Worm (Caenorhabditis elegans) whole organism, L1 larva: Measurements from ENCODE around the gene F42G4.6.
A peak's percentile ranks its signal among the peaks of the same experiment; 100 is the strongest.

Source experiments
- C04F5.9 ChIP-seq: sonication (generic microtip); optimal IDR thresholded peaks from 2 replicates; lab custom pipeline; 2016; ENCODE audit warnings: missing genetic modification characterization, missing compliant biosample characterization
- C16A3.4 ChIP-seq: fragments of 150-350 bp; optimal IDR thresholded peaks from 2 replicates; lab custom pipeline; 2014; ENCODE audit warnings: missing biosample characterization, missing genetic modification characterization
- C34B4.2 ChIP-seq: sonication (generic microtip); optimal IDR thresholded peaks from 2 replicates; lab custom pipeline; 2017; ENCODE audit warnings: mild to moderate bottlenecking, missing genetic modification characterization, missing compliant biosample characterization
- F16B12.6 ChIP-seq: fragments of 150-350 bp; optimal IDR thresholded peaks from 2 replicates; lab custom pipeline; 2014; ENCODE audit warnings: missing biosample characterization, missing genetic modification characterization
- Y116A8C.19 ChIP-seq: sonication (generic microtip); optimal IDR thresholded peaks from 2 replicates; lab custom pipeline; 2016; ENCODE audit warnings: missing compliant biosample characterization, missing genetic modification characterization, borderline replicate concordance
- aha-1 ChIP-seq: fragments of 150-350 bp; optimal IDR thresholded peaks from 2 replicates; lab custom pipeline; 2014; ENCODE audit warnings: missing biosample characterization, missing genetic modification characterization
- alr-1 ChIP-seq: fragments of 200-800 bp; sonication (Bioruptor generic); optimal IDR thresholded peaks from 2 replicates; lab custom pipeline; 2018; ENCODE audit warnings: borderline replicate concordance, mild to moderate bottlenecking, missing genetic modification characterization, missing compliant biosample characterization
- ama-1 ChIP-seq: fragments of 150-350 bp; optimal IDR thresholded peaks from 2 replicates; lab custom pipeline; 2014
- ceh-63 ChIP-seq: fragments of 200-800 bp; sonication (Bioruptor generic); optimal IDR thresholded peaks from 2 replicates; lab custom pipeline; 2018; ENCODE audit warnings: mild to moderate bottlenecking, missing genetic modification characterization, missing compliant biosample characterization
- ceh-82 ChIP-seq, 3 experiments: fragments of 150-350 bp in 1 of 3; sonication (generic microtip) in 2 of 3; optimal IDR thresholded peaks; 2 replicates each; lab custom pipeline; 2014 to 2017; ENCODE audit warnings: missing biosample characterization in 3 of 3, missing genetic modification characterization in 3 of 3
- ceh-88 ChIP-seq: fragments of 200-800 bp; sonication (Bioruptor generic); IDR thresholded peaks from 2 replicates; pipeline ENCODE4 v1.3.6; 2022; ENCODE audit warnings: missing genetic modification characterization, missing compliant biosample characterization
- dsc-1 ChIP-seq: sonication (generic microtip); optimal IDR thresholded peaks from 2 replicates; lab custom pipeline; 2016; ENCODE audit warnings: mild to moderate bottlenecking, missing genetic modification characterization, missing compliant biosample characterization
- efl-3 ChIP-seq: fragments of 200-800 bp; sonication (Bioruptor generic); optimal IDR thresholded peaks from 2 replicates; lab custom pipeline; 2018; ENCODE audit warnings: mild to moderate bottlenecking, missing genetic modification characterization, missing compliant biosample characterization
- egl-13 ChIP-seq: sonication (generic microtip); optimal IDR thresholded peaks from 2 replicates; lab custom pipeline; 2016; ENCODE audit warnings: missing genotype, missing genetic modification reagents, missing genetic modification characterization, missing compliant biosample characterization
- egl-27 ChIP-seq, 2 experiments: fragments of 150-350 bp in 1 of 2; sonication (generic microtip); optimal IDR thresholded peaks; 3 replicates each; lab custom pipeline; 2017 to 2018; ENCODE audit warnings: missing biosample characterization in 2 of 2, missing genetic modification characterization in 2 of 2, missing genetic modification reagents in 2 of 2
- elt-2 ChIP-seq: sonication (generic microtip); optimal IDR thresholded peaks from 2 replicates; lab custom pipeline; 2016; ENCODE audit warnings: missing genetic modification characterization, mild to moderate bottlenecking, inconsistent platforms, missing compliant biosample characterization, missing genetic modification reagents
- fkh-10 ChIP-seq: sonication (generic microtip); optimal IDR thresholded peaks from 2 replicates; lab custom pipeline; 2017; ENCODE audit warnings: missing biosample characterization, missing genetic modification reagents, missing genetic modification characterization
- fkh-4 ChIP-seq: sonication (generic microtip); optimal IDR thresholded peaks from 2 replicates; lab custom pipeline; 2016; ENCODE audit warnings: missing compliant biosample characterization, missing genetic modification characterization, borderline replicate concordance
- fkh-8 ChIP-seq: sonication (generic microtip); optimal IDR thresholded peaks from 2 replicates; lab custom pipeline; 2016; ENCODE audit warnings: mild to moderate bottlenecking, missing genetic modification characterization, missing compliant biosample characterization
- fos-1 ChIP-seq: fragments of 150-350 bp; optimal IDR thresholded peaks from 2 replicates; lab custom pipeline; 2014; ENCODE audit warnings: missing biosample characterization, missing genetic modification characterization
- hlh-4 ChIP-seq: sonication (generic microtip); optimal IDR thresholded peaks from 2 replicates; lab custom pipeline; 2016; ENCODE audit warnings: mild to moderate bottlenecking, missing genetic modification characterization, missing compliant biosample characterization
- hpl-2 ChIP-seq: fragments of 150-350 bp; optimal IDR thresholded peaks from 2 replicates; lab custom pipeline; 2014; ENCODE audit warnings: missing biosample characterization, missing genetic modification reagents, missing genetic modification characterization
- lin-13 ChIP-seq: fragments of 150-350 bp; optimal IDR thresholded peaks from 2 replicates; lab custom pipeline; 2014; ENCODE audit warnings: missing biosample characterization, missing genetic modification reagents, missing genetic modification characterization
- lin-15B ChIP-seq: fragments of 150-350 bp; sonication (generic microtip); optimal IDR thresholded peaks from 3 replicates; lab custom pipeline; 2014; ENCODE audit warnings: missing biosample characterization, missing genetic modification characterization
- lin-35 ChIP-seq, 2 experiments: fragments of 150-350 bp; optimal IDR thresholded peaks; 2 replicates each; lab custom pipeline; 2014; ENCODE audit warnings: missing biosample characterization in 2 of 2, missing genetic modification characterization in 2 of 2, missing genetic modification reagents in 2 of 2
- lin-39 ChIP-seq: fragments of 150-350 bp; optimal IDR thresholded peaks from 2 replicates; lab custom pipeline; 2014; ENCODE audit warnings: missing biosample characterization, missing genetic modification reagents, missing genetic modification characterization
- mab-9 ChIP-seq: fragments of 200-800 bp; sonication (Bioruptor generic); IDR thresholded peaks from 2 replicates; pipeline ENCODE4 v1.3.6; 2022; ENCODE audit warnings: missing genetic modification reagents, missing genetic modification characterization, missing compliant biosample characterization
- mdl-1 ChIP-seq, 2 experiments: fragments of 150-350 bp; optimal IDR thresholded peaks; 2 replicates each; lab custom pipeline; 2014 to 2017; ENCODE audit warnings: missing biosample characterization in 2 of 2, missing genetic modification characterization in 2 of 2, inconsistent platforms in 1 of 2
- mef-2 ChIP-seq: fragments of 150-350 bp; optimal IDR thresholded peaks from 2 replicates; lab custom pipeline; 2014; ENCODE audit warnings: missing biosample characterization, missing genetic modification characterization
- mep-1 ChIP-seq: fragments of 150-350 bp; optimal IDR thresholded peaks from 2 replicates; lab custom pipeline; 2014; ENCODE audit warnings: missing biosample characterization, missing genetic modification characterization
- nhr-11 ChIP-seq: fragments of 150-350 bp; optimal IDR thresholded peaks from 2 replicates; lab custom pipeline; 2014; ENCODE audit warnings: missing biosample characterization, missing genetic modification characterization
- nhr-12 ChIP-seq: sonication (generic microtip); optimal IDR thresholded peaks from 2 replicates; lab custom pipeline; 2017; ENCODE audit warnings: missing biosample characterization, missing genetic modification characterization
- nhr-28 ChIP-seq: fragments of 150-350 bp; optimal IDR thresholded peaks from 2 replicates; lab custom pipeline; 2014; ENCODE audit warnings: missing biosample characterization, missing genetic modification characterization
- nhr-47 ChIP-seq: sonication (generic microtip); optimal IDR thresholded peaks from 2 replicates; lab custom pipeline; 2016; ENCODE audit warnings: mild to moderate bottlenecking, missing genetic modification characterization, moderate library complexity, missing compliant biosample characterization
- nhr-71 ChIP-seq: sonication (generic microtip); optimal IDR thresholded peaks from 2 replicates; lab custom pipeline; 2016; ENCODE audit warnings: mild to moderate bottlenecking, missing genetic modification characterization, moderate library complexity, missing compliant biosample characterization
- nhr-77 ChIP-seq: fragments of 150-350 bp; optimal IDR thresholded peaks from 2 replicates; lab custom pipeline; 2014; ENCODE audit warnings: missing biosample characterization, missing genetic modification characterization
- nhr-84 ChIP-seq: sonication (generic microtip); optimal IDR thresholded peaks from 2 replicates; lab custom pipeline; 2017; ENCODE audit warnings: missing biosample characterization, missing genetic modification characterization
- nhr-85 ChIP-seq: sonication (generic microtip); peaks from one replicate; lab custom pipeline; 2016; ENCODE audit warnings: missing genetic modification characterization, inconsistent platforms, missing compliant biosample characterization
- pag-3 ChIP-seq: sonication (generic microtip); optimal IDR thresholded peaks from 2 replicates; lab custom pipeline; 2017; ENCODE audit warnings: missing genetic modification characterization, mild to moderate bottlenecking, missing compliant biosample characterization, antibody characterized with exemption, borderline replicate concordance; ENCODE audit not compliant: insufficient read depth
- pax-3 ChIP-seq: fragments of 200-800 bp; sonication (Bioruptor generic); optimal IDR thresholded peaks from 2 replicates; lab custom pipeline; 2018; ENCODE audit warnings: mild to moderate bottlenecking, missing genetic modification characterization, moderate library complexity, missing compliant biosample characterization
- rnt-1 ChIP-seq: sonication (generic microtip); optimal IDR thresholded peaks from 2 replicates; lab custom pipeline; 2016; ENCODE audit warnings: mild to moderate bottlenecking, missing genetic modification characterization, moderate library complexity, missing compliant biosample characterization
- skn-1 ChIP-seq: fragments of 150-350 bp; optimal IDR thresholded peaks from 2 replicates; lab custom pipeline; 2014; ENCODE audit warnings: missing biosample characterization, missing genetic modification characterization
- snpc-4 ChIP-seq: fragments of 150-350 bp; optimal IDR thresholded peaks from 2 replicates; lab custom pipeline; 2014; ENCODE audit warnings: missing biosample characterization, missing genetic modification characterization
- sup-37 ChIP-seq: fragments of 200-800 bp; sonication (Bioruptor generic); optimal IDR thresholded peaks from 2 replicates; lab custom pipeline; 2018; ENCODE audit warnings: mild to moderate bottlenecking, missing genetic modification characterization, missing compliant biosample characterization
- swsn-7 ChIP-seq: sonication (generic microtip); optimal IDR thresholded peaks from 2 replicates; lab custom pipeline; 2016; ENCODE audit warnings: missing genetic modification characterization, missing compliant biosample characterization
- tlp-1 ChIP-seq: fragments of 150-350 bp; optimal IDR thresholded peaks from 2 replicates; lab custom pipeline; 2014; ENCODE audit warnings: missing biosample characterization, missing genetic modification characterization
- unc-86 ChIP-seq: sonication (generic microtip); optimal IDR thresholded peaks from 2 replicates; lab custom pipeline; 2016; ENCODE audit warnings: missing genetic modification characterization, missing compliant biosample characterization
- unc-98 ChIP-seq: fragments of 200-800 bp; sonication (Bioruptor generic); IDR thresholded peaks from 2 replicates; pipeline ENCODE4 v1.3.6; 2022; ENCODE audit warnings: missing genetic modification characterization, missing compliant biosample characterization
- vab-15 ChIP-seq: sonication (generic microtip); optimal IDR thresholded peaks from 2 replicates; lab custom pipeline; 2017; ENCODE audit warnings: missing genotype, mild to moderate bottlenecking, missing genetic modification characterization, missing compliant biosample characterization
- xbp-1 ChIP-seq: sonication (generic microtip); optimal IDR thresholded peaks from 2 replicates; lab custom pipeline; 2016; ENCODE audit warnings: missing genetic modification characterization, missing compliant biosample characterization
- zip-4 ChIP-seq: fragments of 200-800 bp; sonication (Bioruptor generic); optimal IDR thresholded peaks from 2 replicates; lab custom pipeline; 2018; ENCODE audit warnings: mild to moderate bottlenecking, missing genetic modification characterization, moderate library complexity, missing compliant biosample characterization
- ztf-4 ChIP-seq: fragments of 150-350 bp; optimal IDR thresholded peaks from 2 replicates; lab custom pipeline; 2014; ENCODE audit warnings: missing biosample characterization, missing genetic modification characterization

Gene F42G4.6

ce11 chrII:13030567-13031188 is 48.5 kb upstream of the F42G4.6 start (continued):
- TF ChIP-seq nhr-28 (tag; lab: Kevin White, UChicago): no peak
- TF ChIP-seq sup-37 (GFP tag; lab: Kevin White, UChicago): no peak
- peak; percentile 21 for TF ChIP-seq xbp-1
- TF ChIP-seq aha-1: no peak
- TF ChIP-seq alr-1: no peak
- TF ChIP-seq ama-1 (lab: Kevin White, UChicago): no peak
- TF ChIP-seq nhr-12 (tag; lab: Kevin White, UChicago): no peak
- no peak for TF ChIP-seq hlh-4 (tag; lab: Kevin White, UChicago)
- no peak for TF ChIP-seq vab-15 (tag; lab: Kevin White, UChicago)
- no peak for TF ChIP-seq C04F5.9 (tag; lab: Kevin White, UChicago)
- peak; percentile 27 for TF ChIP-seq snpc-4 (tag; lab: Kevin White, UChicago)
- TF ChIP-seq nhr-71 (tag; lab: Kevin White, UChicago): peak; percentile 65
- no peak for TF ChIP-seq mab-9 (GFP tag; lab: Robert Waterston, UW)
- no peak for TF ChIP-seq tlp-1 (tag; lab: Kevin White, UChicago)
- TF ChIP-seq lin-35 (GFP tag; optimal IDR thresholded peaks at IDR 0.05; lab: Kevin White, UChicago): peak; percentile 42 to 80
- peak; percentile 68 for TF ChIP-seq F16B12.6
- TF ChIP-seq fkh-10: no peak
- TF ChIP-seq swsn-7: peak; percentile 43
- TF ChIP-seq Y116A8C.19 (tag; lab: Kevin White, UChicago): no peak
- TF ChIP-seq unc-86 (tag; lab: Kevin White, UChicago): no peak
- peak; percentile 18 to 47 (median 42) for TF ChIP-seq ceh-82 (tag; optimal IDR thresholded peaks at IDR 0.05; lab: Kevin White, UChicago)
- no peak for TF ChIP-seq lin-15B (tag; lab: Kevin White, UChicago)
- no peak for TF ChIP-seq lin-13 (GFP tag; lab: Kevin White, UChicago)
- no peak for TF ChIP-seq mef-2 (tag; lab: Kevin White, UChicago)
- TF ChIP-seq nhr-84 (tag; lab: Kevin White, UChicago): no peak
- TF ChIP-seq egl-27 (tag; optimal IDR thresholded peaks at IDR 0.05; lab: Kevin White, UChicago): no peak
- no peak for TF ChIP-seq egl-13 (tag; lab: Kevin White, UChicago)
- no peak for TF ChIP-seq nhr-11 (tag; lab: Kevin White, UChicago)
- peak; percentile 49 for TF ChIP-seq nhr-77 (tag; lab: Kevin White, UChicago)
- TF ChIP-seq dsc-1 (tag; lab: Kevin White, UChicago): peak; percentile 13
- TF ChIP-seq lin-39 (tag; lab: Kevin White, UChicago): no peak
- no peak for TF ChIP-seq unc-98 (GFP tag; lab: Robert Waterston, UW)
- no peak; the same call in 1 of the 2 replicates for TF ChIP-seq ceh-88 (GFP tag; lab: Robert Waterston, UW)
- TF ChIP-seq mdl-1 (tag; optimal IDR thresholded peaks at IDR 0.05; lab: Kevin White, UChicago): peak in 1 of 2 experiments; percentile 60
- TF ChIP-seq ceh-63: no peak
- TF ChIP-seq elt-2: no peak
- TF ChIP-seq zip-4 (GFP tag; lab: Kevin White, UChicago): no peak
- no peak for TF ChIP-seq hpl-2 (GFP tag; lab: Kevin White, UChicago)
- TF ChIP-seq pag-3 (tag; lab: Kevin White, UChicago): no peak
- TF ChIP-seq mep-1 (tag; lab: Kevin White, UChicago): peak; percentile 37
- TF ChIP-seq rnt-1 (tag; lab: Kevin White, UChicago): peak; percentile 25
- peak; percentile 59 for TF ChIP-seq fos-1
- no peak for TF ChIP-seq C34B4.2
- peak; percentile 84 for TF ChIP-seq nhr-85 (tag; lab: Kevin White, UChicago)
- peak; percentile 7 for TF ChIP-seq skn-1 (tag; lab: Kevin White, UChicago)
- TF ChIP-seq C16A3.4: peak; percentile 47
- TF ChIP-seq fkh-8: no peak
- no peak for TF ChIP-seq efl-3 (GFP tag; lab: Kevin White, UChicago)
- peak; percentile 37 for TF ChIP-seq nhr-47 (tag; lab: Kevin White, UChicago)
- peak; percentile 2 for TF ChIP-seq ztf-4 (tag; lab: Kevin White, UChicago)
- TF ChIP-seq fkh-4: no peak
- no peak for TF ChIP-seq pax-3
- TF ChIP-seq, all 84 proteins: peak for 32
